Worm (Caenorhabditis elegans) whole organism, young adult: ENCODE results near the gene ZK1240.5.

Experiments
- B0035.1 ChIP-seq: sonication (generic microtip); optimal IDR thresholded peaks from 2 replicates; lab custom pipeline; 2016; ENCODE audit warnings: missing genetic modification characterization, mild to moderate bottlenecking, missing compliant biosample characterization, missing genotype, missing genetic modification reagents
- B0336.3 ChIP-seq: fragments of 200-800 bp; sonication (Bioruptor generic); IDR thresholded peaks from 2 replicates; pipeline ENCODE4 v1.3.6; 2022; ENCODE audit warnings: missing genetic modification characterization, missing compliant biosample characterization
- D2030.7 ChIP-seq: fragments of 200-800 bp; sonication (Bioruptor generic); IDR thresholded peaks from 2 replicates; pipeline ENCODE4 v1.3.6; 2022; ENCODE audit warnings: missing genetic modification reagents, missing genetic modification characterization, missing compliant biosample characterization
- F22D6.2 ChIP-seq: sonication (generic microtip); optimal IDR thresholded peaks from 2 replicates; lab custom pipeline; 2016; ENCODE audit warnings: mild to moderate bottlenecking, missing genetic modification characterization, missing compliant biosample characterization
- F23B12.7 ChIP-seq: sonication (generic microtip); optimal IDR thresholded peaks from 2 replicates; lab custom pipeline; 2017; ENCODE audit warnings: missing genetic modification characterization, mild to moderate bottlenecking, missing compliant biosample characterization, antibody characterized with exemption, moderate library complexity; ENCODE audit not compliant: insufficient read depth
- F39B2.1 ChIP-seq: fragments of 200-800 bp; sonication (Bioruptor generic); IDR thresholded peaks from 2 replicates; pipeline ENCODE4 v1.3.6; 2022; ENCODE audit warnings: missing genetic modification reagents, missing genetic modification characterization, missing compliant biosample characterization
- F52B5.7 ChIP-seq: sonication (generic microtip); optimal IDR thresholded peaks from 2 replicates; lab custom pipeline; 2016; ENCODE audit warnings: mild to moderate bottlenecking, missing genetic modification characterization, missing compliant biosample characterization
- F57C9.4 ChIP-seq: sonication (generic microtip); optimal IDR thresholded peaks from 2 replicates; lab custom pipeline; 2017; ENCODE audit warnings: mild to moderate bottlenecking, missing genetic modification characterization, missing compliant biosample characterization
- K12H6.12 ChIP-seq: fragments of 200-800 bp; sonication (Bioruptor generic); optimal IDR thresholded peaks from 2 replicates; lab custom pipeline; 2018; ENCODE audit warnings: mild to moderate bottlenecking, missing genetic modification characterization, missing compliant biosample characterization
- T26A5.8 ChIP-seq: sonication (generic microtip); optimal IDR thresholded peaks from 2 replicates; lab custom pipeline; 2016; ENCODE audit warnings: missing genetic modification characterization, missing compliant biosample characterization
- Y56A3A.18 ChIP-seq: fragments of 200-800 bp; sonication (Bioruptor generic); IDR thresholded peaks from 2 replicates; pipeline ENCODE4 v1.3.6; 2022; ENCODE audit warnings: missing genetic modification reagents, missing genetic modification characterization, missing compliant biosample characterization
- Y79H2A.3 ChIP-seq: fragments of 200-800 bp; sonication (Bioruptor generic); conservative IDR thresholded peaks from 2 replicates; pipeline ENCODE4 v1.3.6; 2022; ENCODE audit warnings: missing genetic modification reagents, missing genetic modification characterization, missing compliant biosample characterization
- ama-1 ChIP-seq, 3 experiments: fragments of 150-350 bp in 1 of 3; sonication (generic microtip) in 2 of 3; optimal IDR thresholded peaks; 2 replicates each; lab custom pipeline; 2014 to 2018; ENCODE audit warnings: missing biosample characterization in 2 of 3, missing genetic modification characterization in 2 of 3, missing genetic modification reagents in 2 of 3
- aptf-2 ChIP-seq: fragments of 200-800 bp; sonication (Bioruptor generic); conservative IDR thresholded peaks from 2 replicates; pipeline ENCODE4 v1.3.6; 2022; ENCODE audit warnings: missing genetic modification reagents, missing genetic modification characterization, missing compliant biosample characterization
- ceh-100 ChIP-seq: fragments of 200-800 bp; sonication (Bioruptor generic); IDR thresholded peaks from 2 replicates; pipeline ENCODE4 v1.3.6; 2022; ENCODE audit warnings: missing genetic modification reagents, missing genetic modification characterization, missing compliant biosample characterization
- ceh-79 ChIP-seq: sonication (generic microtip); optimal IDR thresholded peaks from 2 replicates; lab custom pipeline; 2017; ENCODE audit warnings: mild to moderate bottlenecking, missing genetic modification characterization, missing compliant biosample characterization
- die-1 ChIP-seq: sonication (generic microtip); optimal IDR thresholded peaks from 2 replicates; lab custom pipeline; 2016; ENCODE audit warnings: missing genotype, mild to moderate bottlenecking, missing genetic modification characterization, missing compliant biosample characterization
- dpl-1 ChIP-seq: fragments of 150-350 bp; optimal IDR thresholded peaks from 2 replicates; lab custom pipeline; 2014; ENCODE audit warnings: missing biosample characterization, missing genetic modification reagents, missing genetic modification characterization
- egl-18 ChIP-seq: fragments of 200-800 bp; sonication (Bioruptor generic); IDR thresholded peaks from 2 replicates; pipeline ENCODE4 v1.3.6; 2022; ENCODE audit warnings: missing genetic modification reagents, missing genetic modification characterization, missing compliant biosample characterization
- egrh-3 ChIP-seq: fragments of 200-800 bp; sonication (Bioruptor generic); IDR thresholded peaks from 2 replicates; pipeline ENCODE4 v1.3.6; 2022; ENCODE audit warnings: missing genetic modification reagents, missing genetic modification characterization, missing compliant biosample characterization
- fkh-3 ChIP-seq: sonication (generic microtip); optimal IDR thresholded peaks from 2 replicates; lab custom pipeline; 2016; ENCODE audit warnings: mild to moderate bottlenecking, missing genetic modification characterization, missing compliant biosample characterization
- him-1 ChIP-seq: sonication (generic microtip); optimal IDR thresholded peaks from 2 replicates; lab custom pipeline; 2016; ENCODE audit warnings: missing genotype, missing genetic modification reagents, missing genetic modification characterization, missing compliant biosample characterization
- hsf-1 ChIP-seq: fragments of 200-800 bp; sonication (Bioruptor generic); IDR thresholded peaks from 2 replicates; pipeline ENCODE4 v1.3.6; 2022; ENCODE audit warnings: missing genetic modification reagents, missing genetic modification characterization, missing compliant biosample characterization
- let-526 ChIP-seq: fragments of 200-800 bp; sonication (Bioruptor generic); IDR thresholded peaks from 2 replicates; pipeline ENCODE4 v1.3.6; 2022; ENCODE audit warnings: missing genetic modification reagents, missing genetic modification characterization, missing compliant biosample characterization
- lin-40 ChIP-seq: sonication (generic microtip); optimal IDR thresholded peaks from 2 replicates; lab custom pipeline; 2016; ENCODE audit warnings: missing genetic modification characterization, mild to moderate bottlenecking, missing compliant biosample characterization, missing genotype, missing genetic modification reagents
- mcd-1 ChIP-seq: fragments of 200-800 bp; sonication (Bioruptor generic); IDR thresholded peaks from 2 replicates; pipeline ENCODE4 v1.3.6; 2022; ENCODE audit warnings: missing genetic modification reagents, missing genetic modification characterization, missing compliant biosample characterization
- mes-4 ChIP-seq: sonication (generic microtip); optimal IDR thresholded peaks from 2 replicates; lab custom pipeline; 2016; ENCODE audit warnings: missing genotype, missing genetic modification characterization, missing compliant biosample characterization
- nfya-2 ChIP-seq: fragments of 200-800 bp; sonication (Bioruptor generic); IDR thresholded peaks from 2 replicates; pipeline ENCODE4 v1.3.6; 2022; ENCODE audit warnings: missing genetic modification reagents, missing genetic modification characterization, missing compliant biosample characterization
- rcor-1 ChIP-seq: fragments of 200-800 bp; sonication (Bioruptor generic); IDR thresholded peaks from 2 replicates; pipeline ENCODE4 v1.3.6; 2022; ENCODE audit warnings: missing genetic modification reagents, missing genetic modification characterization, missing compliant biosample characterization
- snpc-1.3 ChIP-seq: sonication (generic microtip); optimal IDR thresholded peaks from 2 replicates; lab custom pipeline; 2017; ENCODE audit warnings: missing genetic modification characterization, mild to moderate bottlenecking, missing compliant biosample characterization, antibody characterized with exemption, moderate library complexity, missing genotype, missing genetic modification reagents; ENCODE audit not compliant: insufficient read depth
- tbp1 ChIP-seq: fragments of 200-800 bp; sonication (Bioruptor generic); optimal IDR thresholded peaks from 2 replicates; lab custom pipeline; 2018; ENCODE audit warnings: mild to moderate bottlenecking, missing genetic modification characterization, missing compliant biosample characterization
- xnd-1 ChIP-seq: sonication (generic microtip); optimal IDR thresholded peaks from 2 replicates; lab custom pipeline; 2016; ENCODE audit warnings: missing genotype, missing genetic modification reagents, missing genetic modification characterization, missing compliant biosample characterization
- zfh-2 ChIP-seq: fragments of 200-800 bp; sonication (Bioruptor generic); conservative IDR thresholded peaks from 2 replicates; pipeline ENCODE4 v1.3.6; 2022; ENCODE audit warnings: missing genetic modification reagents, missing genetic modification characterization, missing compliant biosample characterization
- ztf-18 ChIP-seq: sonication (generic microtip); optimal IDR thresholded peaks from 2 replicates; lab custom pipeline; 2016; ENCODE audit warnings: missing genotype, mild to moderate bottlenecking, missing genetic modification characterization, missing compliant biosample characterization
- ztf-28 ChIP-seq: fragments of 200-800 bp; sonication (Bioruptor generic); IDR thresholded peaks from 2 replicates; pipeline ENCODE4 v1.3.6; 2022; ENCODE audit warnings: missing genetic modification reagents, missing genetic modification characterization, missing compliant biosample characterization
- ztf-6 ChIP-seq: fragments of 200-800 bp; sonication (Bioruptor generic); IDR thresholded peaks from 2 replicates; pipeline ENCODE4 v1.3.6; 2022; ENCODE audit warnings: missing genetic modification reagents, missing genetic modification characterization, missing compliant biosample characterization

ZK1240.5 gene

ce11 chrII:2279263-2279662 lies 38.5 kb downstream of the ZK1240.5 start, which contains the start of gene K09F6.6:
Gene K09F6.6 (minus strand): TSS chrII:2279305.
- TF ChIP-seq D2030.7 (no peak), zfh-2 (GFP tag; lab: Robert Waterston, UW) (peak; percentile 75), egrh-3 (GFP tag; lab: Robert Waterston, UW) (peak; percentile 44; the same call in 1 of the 2 replicates)
- TF ChIP-seq, all 124 proteins: peak for 2

DNA sequence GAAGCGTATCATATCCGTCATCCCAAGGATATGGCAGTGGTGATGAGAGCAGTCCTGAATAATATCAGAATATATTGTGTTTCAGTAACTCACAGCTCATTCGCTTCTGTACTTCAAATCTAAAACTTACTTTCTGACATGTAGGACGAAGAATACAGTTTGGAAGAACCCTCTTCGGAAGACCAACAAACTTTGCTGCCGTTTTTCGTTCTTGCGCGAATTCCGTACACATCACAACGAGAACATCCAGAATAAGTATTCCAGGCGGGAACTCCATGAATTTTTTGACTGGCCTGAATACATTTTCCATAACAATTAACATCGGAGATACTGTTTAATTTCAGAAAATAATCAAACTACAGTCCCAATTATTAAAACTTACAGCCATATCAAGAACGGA lies 40.3 kb downstream of the ZK1240.5 start, which contains the start of gene K09F6.15:
Gene K09F6.15 (minus strand): TSS at position 101 of the 400 bp plus-strand sequence.
- TF ChIP-seq ceh-100 (GFP tag; lab: Robert Waterston, UW) = no peak
- TF ChIP-seq ceh-79 (tag; lab: Kevin White, UChicago) = no peak
- TF ChIP-seq ztf-18 (tag; lab: Kevin White, UChicago) = no peak
- no peak for TF ChIP-seq Y56A3A.18 (GFP tag; lab: Robert Waterston, UW)
- no peak for TF ChIP-seq ztf-6 (GFP tag; lab: Robert Waterston, UW)
- no peak for TF ChIP-seq nfya-2 (GFP tag; lab: Robert Waterston, UW)

ce11 chrII:2273750-2274149 lies 44.0 kb downstream of the ZK1240.5 start:
- TF ChIP-seq zfh-2 (GFP tag; lab: Robert Waterston, UW) (peak; percentile 86), D2030.7 (no peak), Y79H2A.3 (GFP tag; lab: Robert Waterston, UW) (no peak), F52B5.7 (tag; lab: Kevin White, UChicago) (no peak), mes-4 (tag; lab: Kevin White, UChicago) (no peak), lin-40 (tag; lab: Kevin White, UChicago) (no peak), him-1 (tag; lab: Kevin White, UChicago) (no peak), B0336.3 (GFP tag; lab: Robert Waterston, UW) (0 out of 2 replicates have a peak, but pooled peaks have one; percentile 25), F57C9.4 (no peak), ztf-28 (GFP tag; lab: Robert Waterston, UW) (no peak), dpl-1 (GFP tag; lab: Kevin White, UChicago) (no peak), let-526 (GFP tag; lab: Robert Waterston, UW) (no peak), B0035.1 (tag; lab: Kevin White, UChicago) (no peak), F23B12.7 (no peak), die-1 (tag; lab: Kevin White, UChicago) (no peak), fkh-3 (no peak), F39B2.1 (GFP tag; lab: Robert Waterston, UW) (no peak), ama-1 (optimal IDR thresholded peaks at IDR 0.05; lab: Kevin White, UChicago) (no peak), ama-1 (GFP tag; optimal IDR thresholded peaks at IDR 0.05; lab: Kevin White, UChicago) (no peak), K12H6.12 (tag; lab: Kevin White, UChicago) (no peak), egl-18 (GFP tag; lab: Robert Waterston, UW) (no peak), tbp1 (GFP tag; lab: Kevin White, UChicago) (no peak), snpc-1.3 (tag; lab: Kevin White, UChicago) (no peak), aptf-2 (GFP tag; lab: Robert Waterston, UW) (no peak), rcor-1 (GFP tag; lab: Robert Waterston, UW) (no peak), mcd-1 (GFP tag; lab: Robert Waterston, UW) (peak; percentile 29; the same call in 1 of the 2 replicates), T26A5.8 (tag; lab: Kevin White, UChicago) (no peak), xnd-1 (tag; lab: Kevin White, UChicago) (no peak), ztf-18 (tag; lab: Kevin White, UChicago) (no peak), F22D6.2 (tag; lab: Kevin White, UChicago) (no peak), egrh-3 (GFP tag; lab: Robert Waterston, UW) (peak; percentile 67; the same call in 1 of the 2 replicates), hsf-1 (GFP tag; lab: Robert Waterston, UW) (no peak)
